Fruit fly (Drosophila melanogaster): Measurements from ENCODE around the gene CHMP2B.

DNA sequence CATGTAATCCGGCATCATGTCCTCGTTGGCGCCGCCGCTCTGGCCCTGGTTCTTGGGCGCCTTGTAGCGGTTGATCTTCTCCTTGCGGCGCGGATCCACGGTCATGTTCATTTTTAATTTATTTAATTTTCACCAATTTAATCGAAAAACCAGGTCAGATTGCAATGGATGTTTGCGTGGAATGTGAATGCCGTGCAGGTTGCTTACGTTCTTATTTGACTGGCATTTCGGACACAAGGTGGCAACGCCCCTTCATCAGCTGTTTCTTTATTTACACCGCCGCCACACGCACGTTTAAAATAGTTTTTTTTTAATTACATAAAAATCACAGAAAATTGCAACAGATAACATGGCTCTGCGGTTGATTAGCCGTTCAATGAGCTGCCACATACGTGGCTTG, 3.3 kb upstream of the CHMP2B start, which contains the start of the genes CG10674 and CG4611:
- TF ChIP-seq Jra (GFP tag; optimal IDR thresholded peaks at IDR 0.05) = no peak
- no peak for TF ChIP-seq GATAd (GFP tag; optimal IDR thresholded peaks at IDR 0.05)
- no peak for TF ChIP-seq Dfd (GFP tag; optimal IDR thresholded peaks at IDR 0.05)
- TF ChIP-seq CG32264 (GFP tag; optimal IDR thresholded peaks at IDR 0.05) = no peak
- no peak for TF ChIP-seq Sp1 (GFP tag; optimal IDR thresholded peaks at IDR 0.05)
- TF ChIP-seq dmrt93B (GFP tag; optimal IDR thresholded peaks at IDR 0.05) = no peak
- no peak for TF ChIP-seq br (GFP tag; optimal IDR thresholded peaks at IDR 0.05)
- TF ChIP-seq CG9705 (GFP tag; optimal IDR thresholded peaks at IDR 0.05) = no peak
- TF ChIP-seq Myc (optimal IDR thresholded peaks at IDR 0.05) = peak; percentile 20
- no peak for TF ChIP-seq HLH106 (tag; optimal IDR thresholded peaks at IDR 0.05)
- TF ChIP-seq usp (GFP tag; optimal IDR thresholded peaks at IDR 0.05) = no peak

Data from whole organism, wandering third instar larva.